Fruit fly (Drosophila melanogaster): ENCODE measurements around the gene cocoon.
A peak's percentile ranks its signal among the peaks of the same experiment; 100 is the strongest.

The cocoon gene

dm6 chr3L:15514405-15514804 lies 40.5 kb upstream of the cocoon start (continued):
- TF ChIP-seq Vsx1 (GFP tag; optimal IDR thresholded peaks at IDR 0.05), result peak; percentile 88
- no peak for TF ChIP-seq CG8765 (GFP tag; IDR thresholded peaks at IDR 0.05)
- TF ChIP-seq wek (GFP tag; optimal IDR thresholded peaks at IDR 0.05), result peak; percentile 50
- peak; percentile 82 for TF ChIP-seq CG1832 (GFP tag; optimal IDR thresholded peaks at IDR 0.05)
- TF ChIP-seq dati (GFP tag; IDR thresholded peaks at IDR 0.05), result no peak
- TF ChIP-seq sug (tag; optimal IDR thresholded peaks at IDR 0.05), result peak; percentile 66
- TF ChIP-seq MTF-1 (GFP tag; optimal IDR thresholded peaks at IDR 0.05; ENCODE audit: borderline replicate concordance), result peak; percentile 13
- TF ChIP-seq CG1647 (GFP tag; optimal IDR thresholded peaks at IDR 0.05), result no peak
- TF ChIP-seq CG9932 (GFP tag; IDR thresholded peaks at IDR 0.05), result no peak
- TF ChIP-seq CHES-1-like (GFP tag; optimal IDR thresholded peaks at IDR 0.05), result peak; percentile 60
- TF ChIP-seq CG18262 (tag; optimal IDR thresholded peaks at IDR 0.05), result no peak
- TF ChIP-seq ATbp (GFP tag; optimal IDR thresholded peaks at IDR 0.05), result no peak
- peak; percentile 48 for TF ChIP-seq yki (optimal IDR thresholded peaks at IDR 0.05)
- peak; percentile 66 for TF ChIP-seq CG12769 (tag; optimal IDR thresholded peaks at IDR 0.05)
- peak; percentile 40; the same call in 1 of the 3 replicates for TF ChIP-seq CG2199 (GFP tag; IDR thresholded peaks at IDR 0.05)
- TF ChIP-seq CG14965 (GFP tag; optimal IDR thresholded peaks at IDR 0.05; ENCODE audit: borderline replicate concordance), result no peak
- TF ChIP-seq trem (tag; optimal IDR thresholded peaks at IDR 0.05), result no peak
- peak; percentile 27; the same call in 1 of the 3 replicates for TF ChIP-seq ci (GFP tag; IDR thresholded peaks at IDR 0.05)
- no peak for TF ChIP-seq BtbVII (GFP tag; optimal IDR thresholded peaks at IDR 0.05)
- no peak for TF ChIP-seq CG30020 (tag; optimal IDR thresholded peaks at IDR 0.05)
- TF ChIP-seq klu (GFP tag; IDR thresholded peaks at IDR 0.05), result no peak
- no peak for TF ChIP-seq lola (GFP tag; optimal IDR thresholded peaks at IDR 0.05)
- no peak for TF ChIP-seq eve (GFP tag; optimal IDR thresholded peaks at IDR 0.05)
- no peak for TF ChIP-seq inv (GFP tag; IDR thresholded peaks at IDR 0.05; ENCODE audit: partially characterized antibody)
- no peak for TF ChIP-seq ase (GFP tag; IDR thresholded peaks at IDR 0.05)
- no peak for TF ChIP-seq bigmax (GFP tag; optimal IDR thresholded peaks at IDR 0.05)
- TF ChIP-seq vvl (GFP tag; IDR thresholded peaks at IDR 0.05), result no peak; the same call in 1 of the 2 replicates
- no peak for TF ChIP-seq sim (GFP tag; IDR thresholded peaks at IDR 0.05)
- TF ChIP-seq Hr78 (GFP tag; optimal IDR thresholded peaks at IDR 0.05), result peak in 1 of 2 experiments; percentile 1
- 0 out of 3 replicates have a peak, but pooled peaks have one; percentile 7 for TF ChIP-seq HLH4C (GFP tag; IDR thresholded peaks at IDR 0.05; ENCODE audit: partially characterized antibody)
- no peak for TF ChIP-seq stwl (tag; optimal IDR thresholded peaks at IDR 0.05)
- peak; percentile 87 for TF ChIP-seq rib (GFP tag; IDR thresholded peaks at IDR 0.05)
- peak; percentile 78 for TF ChIP-seq Hey (tag; optimal IDR thresholded peaks at IDR 0.05)
- peak; percentile 23 for TF ChIP-seq CG12071 (GFP tag; optimal IDR thresholded peaks at IDR 0.05)
- no peak for TF ChIP-seq CG2889 (GFP tag; IDR thresholded peaks at IDR 0.05)
- no peak for TF ChIP-seq Bteb2 (GFP tag; optimal IDR thresholded peaks at IDR 0.05)
- no peak for TF ChIP-seq CG8924 (tag; optimal IDR thresholded peaks at IDR 0.05)
- peak; percentile 22; the same call in 1 of the 2 replicates for TF ChIP-seq chm (GFP tag; IDR thresholded peaks at IDR 0.05)
- TF ChIP-seq lab (GFP tag; optimal IDR thresholded peaks at IDR 0.05), result peak; percentile 49
- TF ChIP-seq zfh2 (GFP tag; optimal IDR thresholded peaks at IDR 0.05), result no peak
- TF ChIP-seq cwo (GFP tag; optimal IDR thresholded peaks at IDR 0.05), result peak; percentile 50
- no peak for TF ChIP-seq CG11504 (tag; optimal IDR thresholded peaks at IDR 0.05)
- TF ChIP-seq NfI (GFP tag; optimal IDR thresholded peaks at IDR 0.05), result no peak
- no peak for TF ChIP-seq gsb-n (tag; optimal IDR thresholded peaks at IDR 0.05)
- TF ChIP-seq ssp (GFP tag; IDR thresholded peaks at IDR 0.05), result no peak
- no peak for TF ChIP-seq Ets97D (GFP tag; optimal IDR thresholded peaks at IDR 0.05)
- no peak for TF ChIP-seq corto (GFP tag; optimal IDR thresholded peaks at IDR 0.05)
- TF ChIP-seq prd (optimal IDR thresholded peaks at IDR 0.05), result no peak
- no peak for TF ChIP-seq prd (GFP tag; IDR thresholded peaks at IDR 0.05)
- TF ChIP-seq CG12104 (GFP tag; optimal IDR thresholded peaks at IDR 0.05), result no peak
- TF ChIP-seq caup (GFP tag; optimal IDR thresholded peaks at IDR 0.05; ENCODE audit: severe bottlenecking), result no peak
